Fruit fly (Drosophila melanogaster) whole organism, embryonic: ENCODE results near the gene sky.

ENCODE experiments used
- Atf3 ChIP-seq: fragments of 200-800 bp; sonication (Bioruptor generic); optimal IDR thresholded peaks from 3 replicates; lab custom pipeline; 2016; ENCODE audit warnings: missing biosample characterization, missing genetic modification characterization
- CG1024 ChIP-seq: fragments of 200-800 bp; sonication (Bioruptor generic); IDR thresholded peaks from 2 replicates; pipeline ENCODE4 v1.3.6; 2022; ENCODE audit warnings: missing biosample characterization, missing genetic modification characterization
- CG10431 ChIP-seq: fragments of 200-800 bp; sonication (Bioruptor generic); optimal IDR thresholded peaks from 3 replicates; lab custom pipeline; 2018; ENCODE audit warnings: missing biosample characterization, mild to moderate bottlenecking, missing genetic modification characterization
- CG11085 ChIP-seq: fragments of 200-800 bp; sonication (Bioruptor generic); IDR thresholded peaks from 2 replicates; pipeline ENCODE4 v1.3.6; 2022; ENCODE audit warnings: missing biosample characterization, missing genetic modification characterization
- CG13624 ChIP-seq: fragments of 200-800 bp; sonication (Bioruptor generic); optimal IDR thresholded peaks from 2 replicates; lab custom pipeline; 2016; ENCODE audit warnings: missing biosample characterization, missing genetic modification characterization
- CG15011 ChIP-seq: fragments of 200-800 bp; sonication (Bioruptor generic); optimal IDR thresholded peaks from 3 replicates; lab custom pipeline; 2018; ENCODE audit warnings: missing biosample characterization, mild to moderate bottlenecking, missing genetic modification characterization
- CG15514 ChIP-seq: fragments of 200-800 bp; sonication (Bioruptor generic); optimal IDR thresholded peaks from 3 replicates; lab custom pipeline; 2017; ENCODE audit warnings: missing biosample characterization, missing genetic modification characterization, mild to moderate bottlenecking, moderate library complexity, missing genetic modification reagents
- CG17361 ChIP-seq: fragments of 200-800 bp; sonication (Bioruptor generic); IDR thresholded peaks from 3 replicates; pipeline ENCODE4 v1.3.6; 2022; ENCODE audit warnings: missing biosample characterization, missing genetic modification characterization
- CG2678 ChIP-seq: fragments of 200-800 bp; sonication (Bioruptor generic); optimal IDR thresholded peaks from 3 replicates; lab custom pipeline; 2019; ENCODE audit warnings: missing biosample characterization, mild to moderate bottlenecking, missing genetic modification characterization, moderate library complexity
- CG2712 ChIP-seq: fragments of 200-800 bp; optimal IDR thresholded peaks from 3 replicates; lab custom pipeline; 2019; ENCODE audit warnings: missing biosample characterization, mild to moderate bottlenecking, missing genetic modification characterization, moderate library complexity
- CG2889 ChIP-seq: fragments of 200-800 bp; sonication (Bioruptor generic); IDR thresholded peaks from 3 replicates; pipeline ENCODE4 v1.3.6; 2022; ENCODE audit warnings: missing biosample characterization, missing genetic modification characterization
- CG30403 ChIP-seq: fragments of 200-800 bp; sonication (Bioruptor generic); optimal IDR thresholded peaks from 3 replicates; lab custom pipeline; 2016; ENCODE audit warnings: missing biosample characterization, missing genetic modification characterization
- CG3407 ChIP-seq: fragments of 200-800 bp; sonication (Bioruptor generic); optimal IDR thresholded peaks from 2 replicates; lab custom pipeline; 2018; ENCODE audit warnings: missing biosample characterization, mild to moderate bottlenecking, missing genetic modification characterization
- CG3847 ChIP-seq: fragments of 200-800 bp; sonication (Bioruptor generic); IDR thresholded peaks from 2 replicates; pipeline ENCODE4 v1.3.6; 2022; ENCODE audit warnings: missing biosample characterization, missing genetic modification characterization
- CG4328 ChIP-seq: fragments of 200-800 bp; sonication (Bioruptor generic); optimal IDR thresholded peaks from 3 replicates; lab custom pipeline; 2017; ENCODE audit warnings: missing biosample characterization, missing genetic modification reagents, missing genetic modification characterization
- CG43689 ChIP-seq: fragments of 200-800 bp; sonication (Bioruptor generic); IDR thresholded peaks from 2 replicates; pipeline ENCODE4 v1.3.6; 2022; ENCODE audit warnings: missing biosample characterization, missing genetic modification characterization
- CG6683 ChIP-seq: fragments of 200-800 bp; sonication (Bioruptor generic); optimal IDR thresholded peaks from 2 replicates; lab custom pipeline; 2017; ENCODE audit warnings: missing biosample characterization, mild to moderate bottlenecking, missing genetic modification characterization, missing genetic modification reagents
- D ChIP-seq, 2 experiments: fragments of 200-800 bp in 1 of 2; fragments of >200 bp in 1 of 2; sonication (Bioruptor generic) in 1 of 2; optimal IDR thresholded peaks; 2 replicates in 1 of 2; 3 replicates in 1 of 2; lab custom pipeline; 2017; ENCODE audit warnings: mild to moderate bottlenecking in 1 of 2, missing biosample characterization in 1 of 2, missing genetic modification characterization in 1 of 2, missing genetic modification reagents in 1 of 2
- Dad ChIP-seq: fragments of 200-800 bp; sonication (Bioruptor generic); optimal IDR thresholded peaks from 3 replicates; lab custom pipeline; 2016; ENCODE audit warnings: missing biosample characterization, missing genetic modification characterization
- Dll ChIP-seq: fragments of 200-800 bp; sonication (Bioruptor generic); IDR thresholded peaks from 4 replicates; pipeline ENCODE4 v1.3.6; 2022; ENCODE audit warnings: missing biosample characterization, missing genetic modification characterization; ENCODE audit not compliant: partially characterized antibody
- Ets97D ChIP-seq: fragments of 200-800 bp; sonication (Bioruptor generic); optimal IDR thresholded peaks from 3 replicates; lab custom pipeline; 2016; ENCODE audit warnings: missing biosample characterization, missing genetic modification characterization
- H15 ChIP-seq: fragments of 200-800 bp; sonication (Bioruptor generic); IDR thresholded peaks from 3 replicates; pipeline ENCODE4 v1.3.6; 2022; ENCODE audit warnings: missing biosample characterization, missing genetic modification characterization
- Hr39 ChIP-seq: fragments of >200 bp; optimal IDR thresholded peaks from 2 replicates; lab custom pipeline; 2017
- MTF-1 ChIP-seq: fragments of 200-800 bp; sonication (Bioruptor generic); optimal IDR thresholded peaks from 2 replicates; lab custom pipeline; 2018; ENCODE audit warnings: missing biosample characterization, mild to moderate bottlenecking, missing genetic modification characterization, borderline replicate concordance
- Sin3A ChIP-seq: fragments of >200 bp; optimal IDR thresholded peaks from 2 replicates; lab custom pipeline; 2018
- Tbp ChIP-seq: fragments of >200 bp; optimal IDR thresholded peaks from 2 replicates; lab custom pipeline; 2018; ENCODE audit warnings: missing biosample characterization, missing genetic modification characterization
- Xbp1 ChIP-seq: fragments of 200-800 bp; sonication (Bioruptor generic); optimal IDR thresholded peaks from 3 replicates; lab custom pipeline; 2016; ENCODE audit warnings: missing biosample characterization, mild to moderate bottlenecking, missing genetic modification characterization
- ab ChIP-seq: fragments of 200-800 bp; sonication (Bioruptor generic); optimal IDR thresholded peaks from 2 replicates; lab custom pipeline; 2016; ENCODE audit warnings: missing biosample characterization, missing genetic modification characterization
- bab2 ChIP-seq: fragments of 200-800 bp; sonication (Bioruptor generic); optimal IDR thresholded peaks from 2 replicates; lab custom pipeline; 2016; ENCODE audit warnings: missing biosample characterization, missing genetic modification characterization
- bcd ChIP-seq: fragments of 200-800 bp; sonication (Bioruptor generic); optimal IDR thresholded peaks from 2 replicates; lab custom pipeline; 2017; ENCODE audit warnings: missing biosample characterization, mild to moderate bottlenecking, missing genetic modification characterization
- br ChIP-seq: fragments of >200 bp; optimal IDR thresholded peaks from 2 replicates; lab custom pipeline; 2017
- chinmo ChIP-seq: fragments of 200-800 bp; sonication (Bioruptor generic); IDR thresholded peaks from 4 replicates; pipeline ENCODE4 v1.3.6; 2022; ENCODE audit warnings: missing biosample characterization, missing genetic modification characterization; ENCODE audit not compliant: partially characterized antibody
- dmrt99B ChIP-seq: fragments of 200-800 bp; sonication (Bioruptor generic); optimal IDR thresholded peaks from 2 replicates; lab custom pipeline; 2018; ENCODE audit warnings: missing biosample characterization, mild to moderate bottlenecking, missing genetic modification characterization, moderate library complexity
- fd102C ChIP-seq: fragments of 200-800 bp; sonication (Bioruptor generic); optimal IDR thresholded peaks from 2 replicates; lab custom pipeline; 2018; ENCODE audit warnings: missing biosample characterization, mild to moderate bottlenecking, missing genetic modification characterization, moderate library complexity
- gfzf ChIP-seq: fragments of 200-800 bp; sonication (Bioruptor generic); optimal IDR thresholded peaks from 2 replicates; lab custom pipeline; 2016; ENCODE audit warnings: missing biosample characterization, mild to moderate bottlenecking, missing genetic modification characterization, moderate library complexity
- ham ChIP-seq: fragments of 200-800 bp; sonication (Bioruptor generic); IDR thresholded peaks from 2 replicates; pipeline ENCODE4 v1.3.6; 2022; ENCODE audit warnings: missing biosample characterization, missing genetic modification characterization
- her ChIP-seq: fragments of 200-800 bp; sonication (Bioruptor generic); optimal IDR thresholded peaks from 2 replicates; lab custom pipeline; 2016; ENCODE audit warnings: missing biosample characterization, missing genetic modification characterization
- kah ChIP-seq: fragments of 200-800 bp; sonication (Bioruptor generic); optimal IDR thresholded peaks from 2 replicates; lab custom pipeline; 2018; ENCODE audit warnings: missing biosample characterization, mild to moderate bottlenecking, missing genetic modification characterization
- mirr ChIP-seq: fragments of 200-800 bp; sonication (Bioruptor generic); optimal IDR thresholded peaks from 3 replicates; lab custom pipeline; 2018; ENCODE audit warnings: missing biosample characterization, mild to moderate bottlenecking, missing genetic modification characterization
- nom ChIP-seq: fragments of 200-800 bp; sonication (Bioruptor generic); optimal IDR thresholded peaks from 2 replicates; lab custom pipeline; 2017; ENCODE audit warnings: missing biosample characterization, missing genetic modification characterization, mild to moderate bottlenecking, moderate library complexity, missing genetic modification reagents
- rib ChIP-seq: fragments of 200-800 bp; sonication (Bioruptor generic); IDR thresholded peaks from 2 replicates; pipeline ENCODE4 v1.3.6; 2022; ENCODE audit warnings: missing biosample characterization, missing genetic modification characterization
- salm ChIP-seq: fragments of 200-800 bp; sonication (Bioruptor generic); optimal IDR thresholded peaks from 2 replicates; lab custom pipeline; 2018; ENCODE audit warnings: missing biosample characterization, mild to moderate bottlenecking, missing genetic modification characterization
- scrt ChIP-seq: fragments of 200-800 bp; sonication (Bioruptor generic); optimal IDR thresholded peaks from 2 replicates; lab custom pipeline; 2018; ENCODE audit warnings: missing biosample characterization, mild to moderate bottlenecking, missing genetic modification characterization, moderate library complexity
- seq ChIP-seq: fragments of 200-800 bp; sonication (Bioruptor generic); IDR thresholded peaks from 2 replicates; pipeline ENCODE4 v1.3.6; 2022; ENCODE audit warnings: missing biosample characterization, missing genetic modification characterization
- slou ChIP-seq: fragments of 200-800 bp; sonication (Bioruptor generic); optimal IDR thresholded peaks from 3 replicates; lab custom pipeline; 2016; ENCODE audit warnings: missing biosample characterization, missing genetic modification characterization
- so ChIP-seq: fragments of 200-800 bp; sonication (Bioruptor generic); IDR thresholded peaks from 3 replicates; pipeline ENCODE4 v1.3.6; 2022; ENCODE audit warnings: missing biosample characterization, missing genetic modification characterization
- unc-4 ChIP-seq: fragments of 200-800 bp; sonication (Bioruptor generic); IDR thresholded peaks from 2 replicates; pipeline ENCODE4 v1.3.6; 2022; ENCODE audit warnings: missing biosample characterization, missing genetic modification characterization; ENCODE audit not compliant: partially characterized antibody
- vvl ChIP-seq: fragments of 200-800 bp; sonication (Bioruptor generic); IDR thresholded peaks from 2 replicates; pipeline ENCODE4 v1.3.6; 2022; ENCODE audit warnings: missing biosample characterization, missing genetic modification characterization
- z ChIP-seq: fragments of 200-800 bp; sonication (Bioruptor generic); IDR thresholded peaks from 3 replicates; pipeline ENCODE4 v1.3.6; 2022; ENCODE audit warnings: missing biosample characterization, missing genetic modification characterization

sky gene

dm6 chr2L:20823196-20824105, 95.3 kb downstream of the sky start:
- TF ChIP-seq fd102C (GFP tag; lab: Kevin White, UChicago) (no peak), vvl (GFP tag; lab: Robert Waterston, UW) (no peak), CG30403 (GFP tag; lab: Kevin White, UChicago) (peak; percentile 42), ham (no peak), CG3847 (no peak), CG2678 (tag; lab: Kevin White, UChicago) (peak; percentile 23), slou (no peak), CG1024 (GFP tag; lab: Robert Waterston, UW) (0 out of 2 replicates have a peak, but pooled peaks have one; percentile 13), H15 (GFP tag; lab: Robert Waterston, UW) (no peak), CG6683 (GFP tag; lab: Kevin White, UChicago) (no peak), br (lab: Kevin White, UChicago) (no peak), Dad (GFP tag; lab: Kevin White, UChicago) (peak; percentile 16), Xbp1 (GFP tag; lab: Kevin White, UChicago) (peak; percentile 22), nom (GFP tag; lab: Kevin White, UChicago) (peak; percentile 65), so (GFP tag; lab: Robert Waterston, UW) (peak; percentile 42; the same call in 1 of the 3 replicates), Hr39 (lab: Kevin White, UChicago) (no peak), gfzf (GFP tag; lab: Kevin White, UChicago) (no peak), CG2712 (tag; lab: Kevin White, UChicago) (peak; percentile 25), chinmo (GFP tag; lab: Robert Waterston, UW) (peak; percentile 98; the same call in 3 of the 4 replicates), scrt (GFP tag; lab: Kevin White, UChicago) (no peak), D (optimal IDR thresholded peaks at IDR 0.05; lab: Kevin White, UChicago) (no peak), D (GFP tag; optimal IDR thresholded peaks at IDR 0.05; lab: Kevin White, UChicago) (peak; percentile 13), salm (tag; lab: Kevin White, UChicago) (no peak), MTF-1 (GFP tag; lab: Kevin White, UChicago) (peak; percentile 31), bcd (GFP tag; lab: Kevin White, UChicago) (no peak), CG10431 (GFP tag; lab: Kevin White, UChicago) (peak; percentile 79), rib (GFP tag; lab: Robert Waterston, UW) (peak; percentile 82; the same call in 1 of the 2 replicates), Dll (GFP tag; lab: Robert Waterston, UW) (peak; percentile 49; the same call in 2 of the 4 replicates), seq (GFP tag; lab: Robert Waterston, UW) (no peak), dmrt99B (tag; lab: Kevin White, UChicago) (peak; percentile 33), CG4328 (GFP tag; lab: Kevin White, UChicago) (peak; percentile 11), Atf3 (GFP tag; lab: Kevin White, UChicago) (no peak), Sin3A (no peak), unc-4 (GFP tag; lab: Robert Waterston, UW) (no peak), CG2889 (GFP tag; lab: Robert Waterston, UW) (no peak), CG17361 (GFP tag; lab: Robert Waterston, UW) (peak; percentile 67; the same call in 2 of the 3 replicates), CG11085 (GFP tag; lab: Robert Waterston, UW) (no peak), kah (peak; percentile 34), Tbp (GFP tag; lab: Kevin White, UChicago) (no peak), ab (no peak), Ets97D (GFP tag; lab: Kevin White, UChicago) (no peak), CG43689 (GFP tag; lab: Robert Waterston, UW) (no peak), CG15514 (GFP tag; lab: Kevin White, UChicago) (peak; percentile 69), CG13624 (GFP tag; lab: Kevin White, UChicago) (no peak), mirr (peak; percentile 58), z (peak; percentile 63; the same call in 1 of the 3 replicates), bab2 (no peak), her (GFP tag; lab: Kevin White, UChicago) (peak; percentile 37), CG3407 (GFP tag; lab: Kevin White, UChicago) (no peak), CG15011 (GFP tag; lab: Kevin White, UChicago) (no peak)
